Fruit fly (Drosophila melanogaster): Measurements from ENCODE around the gene Hr38.

The Hr38 gene

DNA sequence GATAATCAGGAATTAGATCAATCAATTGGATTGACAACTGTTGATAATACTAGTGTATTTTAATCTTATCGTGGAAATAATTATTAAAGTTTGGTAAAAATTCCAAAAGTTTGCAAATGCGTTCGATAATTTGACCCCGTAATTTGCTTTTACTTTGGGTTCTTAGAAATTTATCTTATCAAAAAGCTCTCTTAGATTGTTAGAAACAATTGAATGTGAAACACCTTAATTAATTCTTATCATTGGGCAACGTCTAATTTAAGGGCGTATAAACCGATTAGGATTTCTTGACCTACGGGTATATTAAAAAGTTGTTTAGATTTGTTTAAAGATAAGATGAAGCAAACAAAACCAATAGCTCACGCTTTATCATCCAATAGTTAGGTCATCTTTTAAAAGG lies 18.6 kb upstream of the Hr38 start:
- no peak for TF ChIP-seq insv (optimal IDR thresholded peaks at IDR 0.05)
- TF ChIP-seq Myc (optimal IDR thresholded peaks at IDR 0.05), result no peak
- no peak for TF ChIP-seq ttk (optimal IDR thresholded peaks at IDR 0.05)
- no peak for TF ChIP-seq Sin3A (optimal IDR thresholded peaks at IDR 0.05)
- TF ChIP-seq h (optimal IDR thresholded peaks at IDR 0.05), result no peak
- TF ChIP-seq psq (optimal IDR thresholded peaks at IDR 0.05), result no peak

DNA sequence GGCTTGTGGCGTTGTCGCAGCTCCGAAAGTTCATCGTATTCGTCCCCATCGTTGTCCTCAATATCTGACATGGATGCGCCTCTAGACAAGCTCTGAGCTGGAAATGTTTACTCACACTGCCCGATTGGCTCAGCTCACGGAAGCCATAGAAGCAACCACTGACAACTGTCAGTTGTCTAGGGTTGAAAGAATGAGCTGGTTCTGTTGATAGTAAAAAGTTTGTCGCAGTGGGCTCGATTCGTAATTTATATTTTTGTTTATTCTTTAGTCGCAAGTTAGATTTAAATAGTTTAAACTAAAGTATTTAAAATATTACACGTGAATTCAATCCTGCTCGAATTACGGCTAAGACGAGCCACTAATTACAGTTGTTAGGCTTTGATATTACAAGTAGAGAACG lies 15.8 kb upstream of the Hr38 start, which contains the start of gene CarT:
CarT (minus strand) TSS at position 101 of the 400 bp plus-strand sequence.
- TF ChIP-seq ttk (optimal IDR thresholded peaks at IDR 0.05) (no peak), Sin3A (optimal IDR thresholded peaks at IDR 0.05) (no peak), h (optimal IDR thresholded peaks at IDR 0.05) (no peak), Myc (optimal IDR thresholded peaks at IDR 0.05) (no peak), psq (optimal IDR thresholded peaks at IDR 0.05) (no peak), insv (optimal IDR thresholded peaks at IDR 0.05) (no peak)

dm6 chr2L:20726451-20726850 lies 12.1 kb upstream of the Hr38 start, which contains the start of gene CG9316:
CG9316 (minus strand) TSS chr2L:20726551.
- TF ChIP-seq Myc (optimal IDR thresholded peaks at IDR 0.05) (no peak), insv (optimal IDR thresholded peaks at IDR 0.05) (no peak), psq (optimal IDR thresholded peaks at IDR 0.05) (no peak), Sin3A (optimal IDR thresholded peaks at IDR 0.05) (no peak), h (optimal IDR thresholded peaks at IDR 0.05) (no peak)

DNA sequence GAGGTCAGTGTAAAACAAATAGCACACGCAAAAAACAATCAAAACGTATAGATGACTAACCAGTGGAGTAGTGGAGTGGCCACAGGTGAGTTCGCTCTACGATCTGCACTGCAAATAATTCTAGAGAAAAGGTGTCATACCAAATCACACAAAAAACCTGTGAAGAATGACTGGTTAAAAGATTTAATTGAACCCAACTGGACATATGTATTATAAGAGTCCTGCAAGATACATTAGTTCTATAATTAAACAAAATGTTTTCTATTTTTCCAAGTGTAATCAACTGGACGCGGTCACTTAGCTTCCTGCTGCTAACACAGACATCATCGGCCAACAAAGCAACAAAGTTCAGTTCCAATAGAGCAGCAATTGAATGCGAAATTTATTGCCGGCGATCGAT lies 9.6 kb upstream of the Hr38 start:
- no peak for TF ChIP-seq Sin3A (optimal IDR thresholded peaks at IDR 0.05)
- TF ChIP-seq h (optimal IDR thresholded peaks at IDR 0.05), result no peak
- no peak for TF ChIP-seq ttk (optimal IDR thresholded peaks at IDR 0.05)
- TF ChIP-seq insv (optimal IDR thresholded peaks at IDR 0.05), result no peak
- no peak for TF ChIP-seq psq (optimal IDR thresholded peaks at IDR 0.05)
- no peak for TF ChIP-seq Myc (optimal IDR thresholded peaks at IDR 0.05)

DNA sequence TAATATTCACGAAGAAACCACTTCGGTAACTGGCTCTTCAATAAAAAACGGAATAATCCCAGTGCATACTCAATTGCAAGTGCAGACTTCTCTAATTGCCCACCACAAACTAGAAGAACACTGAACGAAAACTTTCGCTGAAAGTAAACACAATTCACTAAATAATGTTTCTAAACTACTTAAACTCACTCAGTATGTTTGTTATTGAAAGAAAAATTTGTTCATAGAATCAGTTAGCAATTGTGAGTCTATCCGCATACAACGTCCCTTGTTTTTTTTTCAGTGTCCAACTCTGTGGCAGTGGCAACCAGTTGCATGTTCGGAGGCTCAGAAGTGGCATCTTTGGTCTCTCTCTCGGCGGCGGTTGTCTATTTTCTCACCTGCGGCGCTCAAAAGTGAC lies 7.1 kb upstream of the Hr38 start:
- TF ChIP-seq h (optimal IDR thresholded peaks at IDR 0.05) (no peak), ttk (optimal IDR thresholded peaks at IDR 0.05) (no peak), Myc (optimal IDR thresholded peaks at IDR 0.05) (no peak), Sin3A (optimal IDR thresholded peaks at IDR 0.05) (no peak)

DNA sequence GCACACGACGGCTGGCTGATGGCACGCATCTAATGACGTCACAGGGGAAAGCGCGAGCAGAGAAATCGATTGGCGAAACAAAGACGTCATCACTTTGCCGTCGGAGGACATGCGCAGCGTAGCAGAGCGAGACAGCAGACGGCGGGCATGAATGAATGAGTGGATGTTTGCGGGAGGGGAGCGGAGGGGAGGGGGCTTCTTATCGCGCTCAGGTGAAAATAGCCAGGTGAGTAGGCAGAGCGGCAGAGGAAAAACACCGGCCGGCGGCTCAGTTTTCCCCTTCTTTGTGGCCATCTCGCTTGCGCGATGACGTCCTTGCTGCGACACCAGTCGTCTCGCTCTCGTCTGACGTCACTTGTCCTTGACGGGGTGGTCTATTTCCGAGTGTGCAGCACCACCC lies 5.6 kb upstream of the Hr38 start:
- no peak for TF ChIP-seq ttk (optimal IDR thresholded peaks at IDR 0.05)
- TF ChIP-seq insv (optimal IDR thresholded peaks at IDR 0.05), result no peak
- no peak for TF ChIP-seq Sin3A (optimal IDR thresholded peaks at IDR 0.05)
- TF ChIP-seq Myc (optimal IDR thresholded peaks at IDR 0.05), result no peak
- TF ChIP-seq h (optimal IDR thresholded peaks at IDR 0.05), result no peak
- no peak for TF ChIP-seq psq (optimal IDR thresholded peaks at IDR 0.05)

dm6 chr2L:20716712-20717111 lies 2.3 kb upstream of the Hr38 start:
- no peak for TF ChIP-seq Sin3A (optimal IDR thresholded peaks at IDR 0.05)
- TF ChIP-seq insv (optimal IDR thresholded peaks at IDR 0.05), result no peak
- TF ChIP-seq Myc (optimal IDR thresholded peaks at IDR 0.05), result no peak
- no peak for TF ChIP-seq h (optimal IDR thresholded peaks at IDR 0.05)
- no peak for TF ChIP-seq ttk (optimal IDR thresholded peaks at IDR 0.05)
- no peak for TF ChIP-seq psq (optimal IDR thresholded peaks at IDR 0.05)

DNA sequence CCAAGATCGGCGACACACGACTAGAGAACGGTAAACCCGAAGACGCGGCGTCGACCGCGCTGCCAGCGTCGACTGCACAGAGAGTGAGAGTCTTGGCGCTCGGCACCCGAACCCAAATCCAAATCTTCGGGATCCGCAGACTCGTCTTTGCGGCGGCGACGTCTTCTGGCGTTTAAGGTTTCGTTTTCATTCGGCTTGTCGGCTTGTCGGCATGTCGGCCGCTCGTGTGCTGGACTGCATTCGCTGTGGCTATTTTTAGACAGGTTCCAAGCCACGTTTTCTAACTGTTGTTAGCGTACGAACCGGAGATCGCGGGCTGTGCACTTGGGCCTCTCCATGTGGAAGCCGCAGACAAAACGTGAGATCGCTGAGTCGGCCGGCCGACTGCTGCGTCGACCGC lies 1.7 kb upstream of the Hr38 start:
- TF ChIP-seq ttk (optimal IDR thresholded peaks at IDR 0.05) (no peak), insv (optimal IDR thresholded peaks at IDR 0.05) (no peak), Myc (optimal IDR thresholded peaks at IDR 0.05) (no peak), h (optimal IDR thresholded peaks at IDR 0.05) (no peak), Sin3A (optimal IDR thresholded peaks at IDR 0.05) (no peak), psq (optimal IDR thresholded peaks at IDR 0.05) (no peak)

DNA sequence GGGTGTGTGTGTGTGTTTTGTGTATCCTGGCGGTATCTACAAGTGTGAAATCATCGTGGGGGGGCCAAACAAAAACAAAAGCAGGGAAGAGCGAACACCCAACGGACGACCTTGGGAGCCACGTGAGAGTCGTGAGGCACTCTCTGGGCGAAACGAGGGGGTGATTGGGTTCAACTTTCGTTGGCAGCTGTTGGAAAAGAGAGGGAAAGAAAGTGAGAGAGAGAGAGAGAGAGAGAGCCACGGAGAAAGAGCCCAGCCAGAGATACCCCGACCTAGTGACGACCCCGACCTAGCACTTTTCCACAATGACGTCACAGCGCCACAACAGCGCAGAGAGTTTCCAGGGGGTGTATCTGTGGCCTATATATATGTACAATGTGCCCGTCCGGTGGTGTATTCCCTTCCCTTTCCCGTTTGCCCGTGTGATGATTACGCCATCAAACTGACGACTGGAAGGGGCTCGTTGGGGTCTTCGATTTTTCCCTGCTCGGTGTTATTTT lies 8.5 kb downstream of the Hr38 start:
- TF ChIP-seq Myc (optimal IDR thresholded peaks at IDR 0.05) (no peak), insv (optimal IDR thresholded peaks at IDR 0.05) (no peak), psq (optimal IDR thresholded peaks at IDR 0.05) (no peak), Sin3A (optimal IDR thresholded peaks at IDR 0.05) (no peak), ttk (optimal IDR thresholded peaks at IDR 0.05) (no peak), h (optimal IDR thresholded peaks at IDR 0.05) (no peak)

DNA sequence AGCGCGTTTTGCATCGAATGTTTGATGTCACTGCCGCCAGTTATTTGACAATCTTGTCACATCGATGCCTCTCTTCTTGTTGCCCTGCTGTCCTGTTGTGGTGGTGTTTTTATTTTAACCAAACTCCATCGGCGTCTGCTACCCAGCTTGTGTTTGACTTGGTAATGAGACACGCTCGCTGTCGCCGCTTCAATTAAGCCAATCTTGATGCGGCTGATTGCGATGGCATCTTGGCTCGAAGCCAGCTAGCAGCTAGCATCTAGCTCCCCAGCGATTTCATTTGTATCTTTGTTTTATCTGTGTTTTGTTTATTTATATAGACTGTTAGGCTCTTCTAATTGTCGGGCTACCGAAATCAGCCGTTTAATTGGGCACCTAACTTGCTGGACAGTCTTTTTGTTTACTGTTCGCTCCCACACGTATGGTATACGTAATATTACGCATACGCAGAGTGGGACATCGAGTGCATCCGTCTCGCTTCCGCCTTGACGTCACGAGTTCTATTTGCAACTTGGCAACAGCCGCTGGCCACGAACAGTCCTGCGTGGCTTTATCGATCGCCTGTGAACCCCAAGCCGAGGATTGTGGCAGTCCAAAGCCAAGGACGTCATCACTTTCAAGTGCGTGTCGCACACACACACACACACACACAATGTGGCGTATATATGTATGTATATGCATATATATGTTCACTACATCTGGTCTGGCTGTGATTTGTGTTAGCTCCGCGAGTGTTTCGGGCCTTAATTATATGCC lies 9.7 kb downstream of the Hr38 start:
- TF ChIP-seq Myc (optimal IDR thresholded peaks at IDR 0.05), result no peak
- TF ChIP-seq insv (optimal IDR thresholded peaks at IDR 0.05), result no peak
- no peak for TF ChIP-seq h (optimal IDR thresholded peaks at IDR 0.05)
- no peak for TF ChIP-seq psq (optimal IDR thresholded peaks at IDR 0.05)

DNA sequence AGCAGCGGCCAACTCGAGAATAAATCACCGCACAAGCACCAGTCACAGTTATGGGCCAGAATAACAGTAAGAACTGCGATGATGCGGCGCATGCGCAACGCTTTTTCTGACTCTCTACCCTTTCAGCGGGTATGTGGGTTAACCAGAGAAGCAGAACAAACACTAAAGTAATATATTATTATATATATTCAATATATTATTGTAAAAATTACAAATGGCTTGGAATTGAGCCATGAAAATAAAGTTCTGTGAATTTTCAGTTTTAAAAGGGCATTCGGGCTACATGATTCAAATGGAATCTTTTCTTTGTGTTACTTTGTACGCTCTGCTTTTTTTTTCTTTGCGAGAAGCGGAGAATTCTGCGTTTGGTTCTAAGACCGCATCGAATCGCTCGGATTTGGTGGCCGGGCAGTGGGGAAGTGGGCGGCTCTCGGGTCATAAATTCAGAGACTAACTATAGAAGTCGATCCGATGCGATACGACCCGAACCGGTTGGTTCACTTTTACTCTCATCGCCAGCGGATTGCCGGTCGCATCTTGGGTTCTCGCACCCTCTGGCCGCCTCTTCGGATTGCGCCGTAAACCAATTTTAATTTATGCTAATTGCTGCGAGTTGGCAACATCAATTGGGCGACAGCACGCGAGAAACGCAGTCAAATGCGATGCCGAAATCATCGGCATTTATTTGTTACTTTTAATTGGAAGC lies 13.7 kb downstream of the Hr38 start:
- TF ChIP-seq Sin3A (optimal IDR thresholded peaks at IDR 0.05) (no peak), insv (optimal IDR thresholded peaks at IDR 0.05) (no peak), ttk (optimal IDR thresholded peaks at IDR 0.05) (no peak), h (optimal IDR thresholded peaks at IDR 0.05) (no peak), Myc (optimal IDR thresholded peaks at IDR 0.05) (no peak), psq (optimal IDR thresholded peaks at IDR 0.05) (no peak)

- TF ChIP-seq h (optimal IDR thresholded peaks at IDR 0.05) (no peak), ttk (optimal IDR thresholded peaks at IDR 0.05) (no peak), Myc (optimal IDR thresholded peaks at IDR 0.05) (no peak), psq (optimal IDR thresholded peaks at IDR 0.05) (no peak), insv (optimal IDR thresholded peaks at IDR 0.05) (no peak), Sin3A (optimal IDR thresholded peaks at IDR 0.05) (no peak)
These were observed 19.3 kb downstream of the Hr38 start for dm6 chr2L:20695066-20695465.

Data from Kc167 (cell line).